Fruit fly (Drosophila melanogaster): ENCODE results near the gene CG4408.
A peak's percentile ranks its signal among the peaks of the same experiment; 100 is the strongest.

The CG4408 gene

DNA sequence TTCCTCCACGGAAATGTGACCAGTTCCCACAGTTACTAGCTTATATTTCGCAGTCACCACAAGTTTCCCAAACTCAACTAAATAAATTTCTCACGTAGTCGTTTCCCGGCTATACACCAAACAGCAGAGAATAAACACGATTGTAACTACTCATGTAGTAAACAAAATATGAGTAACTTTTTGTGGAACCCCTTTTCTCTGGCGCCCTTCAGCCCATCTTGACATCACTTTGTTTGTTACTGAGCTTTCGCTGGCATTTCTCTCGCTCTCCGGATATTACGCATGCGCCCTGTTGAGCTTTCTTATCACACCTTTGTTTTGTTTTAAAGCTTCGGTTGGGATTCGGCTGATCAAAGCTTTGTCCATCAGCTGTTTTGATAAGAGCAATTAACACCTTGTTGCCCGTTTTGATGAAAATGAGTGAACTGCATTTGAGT lies 22.7 kb upstream of the CG4408 start (continued):
- TF ChIP-seq jumu (GFP tag; optimal IDR thresholded peaks at IDR 0.05), result no peak
- peak; percentile 37 for TF ChIP-seq CG15514 (GFP tag; optimal IDR thresholded peaks at IDR 0.05)
- TF ChIP-seq gfzf (GFP tag; optimal IDR thresholded peaks at IDR 0.05), result no peak
- TF ChIP-seq CG4360 (GFP tag; IDR thresholded peaks at IDR 0.05), result 0 out of 2 replicates have a peak, but pooled peaks have one; percentile 25
- TF ChIP-seq bigmax (GFP tag; optimal IDR thresholded peaks at IDR 0.05), result no peak
- TF ChIP-seq CG10959 (GFP tag; IDR thresholded peaks at IDR 0.05), result no peak
- TF ChIP-seq CG15696 (tag; optimal IDR thresholded peaks at IDR 0.05), result no peak
- TF ChIP-seq CG14441 (GFP tag; IDR thresholded peaks at IDR 0.05), result no peak
- TF ChIP-seq crc (GFP tag; optimal IDR thresholded peaks at IDR 0.05), result no peak
- no peak for TF ChIP-seq dati (GFP tag; IDR thresholded peaks at IDR 0.05)
- peak; percentile 43 for TF ChIP-seq scrt (GFP tag; optimal IDR thresholded peaks at IDR 0.05)
- peak; percentile 4 for TF ChIP-seq CG1603 (tag; optimal IDR thresholded peaks at IDR 0.05)
- TF ChIP-seq CG12769 (tag; optimal IDR thresholded peaks at IDR 0.05), result peak; percentile 34
- TF ChIP-seq sens (GFP tag), result peak; percentile 56
- no peak for TF ChIP-seq CG17328 (GFP tag; IDR thresholded peaks at IDR 0.05)
- no peak for TF ChIP-seq Oli (tag; optimal IDR thresholded peaks at IDR 0.05)
- no peak for TF ChIP-seq cas (GFP tag; IDR thresholded peaks at IDR 0.05)
- TF ChIP-seq CG11504 (tag; optimal IDR thresholded peaks at IDR 0.05), result no peak
- no peak for TF ChIP-seq CG7357 (GFP tag; IDR thresholded peaks at IDR 0.05)
- no peak for TF ChIP-seq vnd (GFP tag; IDR thresholded peaks at IDR 0.05; ENCODE audit: partially characterized antibody)
- TF ChIP-seq CG3847 (GFP tag; IDR thresholded peaks at IDR 0.05), result no peak
- TF ChIP-seq Optix (GFP tag; IDR thresholded peaks at IDR 0.05), result no peak
- TF ChIP-seq CG13775 (GFP tag; optimal IDR thresholded peaks at IDR 0.05), result no peak
- peak; percentile 84 for TF ChIP-seq z (GFP tag; IDR thresholded peaks at IDR 0.05)
- peak; percentile 38 for TF ChIP-seq sd (tag; optimal IDR thresholded peaks at IDR 0.05)
- no peak for TF ChIP-seq Side (GFP tag; optimal IDR thresholded peaks at IDR 0.05)
- TF ChIP-seq CG6813 (GFP tag; optimal IDR thresholded peaks at IDR 0.05), result no peak
- TF ChIP-seq abd-A (tag; optimal IDR thresholded peaks at IDR 0.05), result no peak
- no peak for TF ChIP-seq CG34422 (GFP tag; IDR thresholded peaks at IDR 0.05)
- TF ChIP-seq Chrac-16 (GFP tag; optimal IDR thresholded peaks at IDR 0.05), result no peak
- no peak for TF ChIP-seq Antp (GFP tag; optimal IDR thresholded peaks at IDR 0.05)
- TF ChIP-seq CG13894 (tag; optimal IDR thresholded peaks at IDR 0.05), result peak; percentile 60
- TF ChIP-seq kay (GFP tag; optimal IDR thresholded peaks at IDR 0.05), result peak; percentile 31
- no peak for TF ChIP-seq bowl (GFP tag; IDR thresholded peaks at IDR 0.05)
- no peak for TF ChIP-seq ap (GFP tag; IDR thresholded peaks at IDR 0.05)
- TF ChIP-seq kni (GFP tag; optimal IDR thresholded peaks at IDR 0.05), result peak; percentile 7
- TF ChIP-seq dimm (GFP tag; IDR thresholded peaks at IDR 0.05), result no peak

DNA sequence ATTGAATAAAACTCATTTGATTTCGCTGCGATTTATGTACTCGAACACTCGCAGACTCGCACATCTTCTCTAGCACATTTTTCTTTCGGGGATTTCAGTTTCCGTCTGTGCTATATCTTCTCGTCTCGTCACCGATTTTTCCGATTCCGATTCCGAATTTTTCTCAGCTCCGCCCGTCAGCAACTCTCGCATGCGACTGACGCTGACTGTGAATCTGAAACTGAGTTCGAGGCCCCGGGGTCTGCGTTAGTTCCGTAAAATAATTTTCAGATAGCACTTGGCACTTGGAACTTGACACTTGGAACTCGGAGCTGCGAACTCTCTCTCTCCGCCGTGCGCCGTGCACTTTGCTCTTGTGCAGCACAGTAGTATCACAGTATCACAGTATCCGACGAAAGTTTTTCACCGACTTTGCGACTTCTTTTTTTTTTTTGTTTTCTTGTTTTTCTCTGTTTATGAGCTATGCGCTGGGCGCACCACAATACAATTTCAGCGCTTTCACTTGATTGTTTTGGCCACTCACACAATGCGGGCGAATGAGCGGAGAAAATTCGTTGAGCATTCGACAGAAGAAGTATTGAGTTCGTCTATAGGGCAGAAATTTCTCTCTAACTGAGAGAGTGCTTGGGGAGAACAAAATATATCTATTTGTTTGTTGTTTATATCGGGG lies 21.4 kb upstream of the CG4408 start, which contains the start of gene CG4393:
Gene CG4393 (minus strand): TSS at position 187 of the 670 bp plus-strand sequence.
- TF ChIP-seq CHES-1-like (GFP tag; optimal IDR thresholded peaks at IDR 0.05) (no peak), amos (GFP tag; IDR thresholded peaks at IDR 0.05; ENCODE audit: partially characterized antibody) (no peak), pan (optimal IDR thresholded peaks at IDR 0.05) (no peak), pan (GFP tag; optimal IDR thresholded peaks at IDR 0.05 in 1 of 2, IDR thresholded peaks at IDR 0.05 in 1 of 2) (no peak), Hey (tag; optimal IDR thresholded peaks at IDR 0.05) (no peak), nom (GFP tag; optimal IDR thresholded peaks at IDR 0.05) (peak; percentile 80), sqz (GFP tag; optimal IDR thresholded peaks at IDR 0.05) (peak; percentile 41), CG14710 (tag; optimal IDR thresholded peaks at IDR 0.05) (no peak), CG12071 (GFP tag; optimal IDR thresholded peaks at IDR 0.05) (no peak), Med (GFP tag) (peak; percentile 61), pho (GFP tag; optimal IDR thresholded peaks at IDR 0.05) (no peak), Dll (GFP tag; IDR thresholded peaks at IDR 0.05; ENCODE audit: partially characterized antibody) (peak; percentile 36; the same call in 2 of the 4 replicates), CG12155 (GFP tag; optimal IDR thresholded peaks at IDR 0.05) (no peak), Dbx (GFP tag; IDR thresholded peaks at IDR 0.05) (0 out of 3 replicates have a peak, but pooled peaks have one; percentile 24), NC2β (GFP tag; optimal IDR thresholded peaks at IDR 0.05) (no peak), jing (GFP tag; optimal IDR thresholded peaks at IDR 0.05) (no peak)

Measured in whole organism, embryonic.